Worm (Caenorhabditis elegans) whole organism, young adult: ENCODE results near the gene C01G10.10.
A peak's percentile ranks its signal among the peaks of the same experiment; 100 is the strongest.

Source experiments
- F10E7.11 ChIP-seq: sonication (generic microtip); optimal IDR thresholded peaks from 2 replicates; lab custom pipeline; 2017; ENCODE audit warnings: mild to moderate bottlenecking, missing genetic modification characterization, moderate library complexity, missing compliant biosample characterization
- F33H1.4 ChIP-seq: fragments of 200-800 bp; sonication (Bioruptor generic); IDR thresholded peaks from 2 replicates; pipeline ENCODE4 v1.3.6; 2022; ENCODE audit warnings: missing genetic modification reagents, missing genetic modification characterization, missing compliant biosample characterization
- F37B4.10 ChIP-seq: fragments of 200-800 bp; sonication (Bioruptor generic); IDR thresholded peaks from 2 replicates; pipeline ENCODE4 v1.3.6; 2022; ENCODE audit warnings: missing genetic modification characterization, missing compliant biosample characterization
- F49E8.2 ChIP-seq: sonication (generic microtip); optimal IDR thresholded peaks from 3 replicates; lab custom pipeline; 2017; ENCODE audit warnings: missing genetic modification characterization, mild to moderate bottlenecking, missing compliant biosample characterization, antibody characterized with exemption, moderate library complexity; ENCODE audit not compliant: insufficient read depth
- F55B11.4 ChIP-seq: sonication (generic microtip); optimal IDR thresholded peaks from 2 replicates; lab custom pipeline; 2016; ENCODE audit warnings: missing compliant biosample characterization, missing genetic modification characterization, borderline replicate concordance; ENCODE audit not compliant: insufficient read depth
- K12H6.12 ChIP-seq: fragments of 200-800 bp; sonication (Bioruptor generic); optimal IDR thresholded peaks from 2 replicates; lab custom pipeline; 2018; ENCODE audit warnings: mild to moderate bottlenecking, missing genetic modification characterization, missing compliant biosample characterization
- T07F8.4 ChIP-seq: sonication (generic microtip); optimal IDR thresholded peaks from 2 replicates; lab custom pipeline; 2016; ENCODE audit warnings: mild to moderate bottlenecking, missing genetic modification characterization, moderate library complexity, missing compliant biosample characterization
- Y53G8AR.9 ChIP-seq: fragments of 200-800 bp; sonication (Bioruptor generic); conservative IDR thresholded peaks from 2 replicates; pipeline ENCODE4 v1.3.6; 2022; ENCODE audit warnings: missing genetic modification reagents, missing genetic modification characterization, missing compliant biosample characterization
- Y67H2A.10 ChIP-seq: fragments of 200-800 bp; sonication (Bioruptor generic); conservative IDR thresholded peaks from 2 replicates; pipeline ENCODE4 v1.3.6; 2022; ENCODE audit warnings: missing genetic modification reagents, missing genetic modification characterization, missing compliant biosample characterization
- Y79H2A.3 ChIP-seq: fragments of 200-800 bp; sonication (Bioruptor generic); conservative IDR thresholded peaks from 2 replicates; pipeline ENCODE4 v1.3.6; 2022; ENCODE audit warnings: missing genetic modification reagents, missing genetic modification characterization, missing compliant biosample characterization
- Y95B8A.8 ChIP-seq: fragments of 200-800 bp; sonication (Bioruptor generic); IDR thresholded peaks from 2 replicates; pipeline ENCODE4 v1.3.6; 2022; ENCODE audit warnings: missing genetic modification reagents, missing genetic modification characterization, missing compliant biosample characterization
- ama-1 ChIP-seq, 3 experiments: fragments of 150-350 bp in 1 of 3; sonication (generic microtip) in 2 of 3; optimal IDR thresholded peaks; 2 replicates each; lab custom pipeline; 2014 to 2018; ENCODE audit warnings: missing biosample characterization in 2 of 3, missing genetic modification characterization in 2 of 3, missing genetic modification reagents in 2 of 3
- aptf-3 ChIP-seq: fragments of 200-800 bp; sonication (Bioruptor generic); IDR thresholded peaks from 2 replicates; pipeline ENCODE4 v1.3.6; 2022; ENCODE audit warnings: missing genetic modification characterization, missing compliant biosample characterization
- attf-3 ChIP-seq: fragments of 200-800 bp; sonication (Bioruptor generic); conservative IDR thresholded peaks from 2 replicates; pipeline ENCODE4 v1.3.6; 2022; ENCODE audit warnings: missing genetic modification reagents, missing genetic modification characterization, missing compliant biosample characterization
- attf-5 ChIP-seq: fragments of 200-800 bp; sonication (Bioruptor generic); optimal IDR thresholded peaks from 2 replicates; lab custom pipeline; 2018; ENCODE audit warnings: mild to moderate bottlenecking, missing genetic modification characterization, missing compliant biosample characterization
- bed-2 ChIP-seq: fragments of 200-800 bp; sonication (Bioruptor generic); IDR thresholded peaks from 2 replicates; pipeline ENCODE4 v1.3.6; 2022; ENCODE audit warnings: missing genetic modification reagents, missing genetic modification characterization, missing compliant biosample characterization
- ceh-27 ChIP-seq: fragments of 200-800 bp; sonication (Bioruptor generic); optimal IDR thresholded peaks from 2 replicates; lab custom pipeline; 2018; ENCODE audit warnings: mild to moderate bottlenecking, missing genetic modification characterization, moderate library complexity, missing compliant biosample characterization
- ceh-58 ChIP-seq: fragments of 200-800 bp; sonication (Bioruptor generic); IDR thresholded peaks from 2 replicates; pipeline ENCODE4 v1.3.6; 2022; ENCODE audit warnings: missing genetic modification characterization, missing compliant biosample characterization
- chd-7 ChIP-seq: sonication (generic microtip); optimal IDR thresholded peaks from 2 replicates; lab custom pipeline; 2016; ENCODE audit warnings: mild to moderate bottlenecking, missing genetic modification characterization, moderate library complexity, missing compliant biosample characterization
- dpff-1 ChIP-seq: sonication (generic microtip); optimal IDR thresholded peaks from 2 replicates; lab custom pipeline; 2017; ENCODE audit warnings: mild to moderate bottlenecking, missing genetic modification characterization, missing compliant biosample characterization
- him-1 ChIP-seq: sonication (generic microtip); optimal IDR thresholded peaks from 2 replicates; lab custom pipeline; 2016; ENCODE audit warnings: missing genotype, missing genetic modification reagents, missing genetic modification characterization, missing compliant biosample characterization
- hrde-1 ChIP-seq: sonication (generic microtip); optimal IDR thresholded peaks from 2 replicates; lab custom pipeline; 2016; ENCODE audit warnings: missing genetic modification characterization, mild to moderate bottlenecking, missing compliant biosample characterization, moderate library complexity, missing genotype, missing genetic modification reagents, borderline replicate concordance
- lin-35 ChIP-seq, 3 experiments: fragments of 150-350 bp in 2 of 3; sonication (generic microtip) in 1 of 3; optimal IDR thresholded peaks; 2 replicates each; lab custom pipeline; 2014 to 2018; ENCODE audit warnings: missing biosample characterization in 3 of 3, missing genetic modification characterization in 3 of 3, missing genetic modification reagents in 3 of 3
- lir-1 ChIP-seq: fragments of 200-800 bp; sonication (Bioruptor generic); conservative IDR thresholded peaks from 2 replicates; pipeline ENCODE4 v1.3.6; 2022; ENCODE audit warnings: missing genetic modification reagents, missing genetic modification characterization, missing compliant biosample characterization
- lsl-1 ChIP-seq: fragments of 200-800 bp; sonication (Bioruptor generic); optimal IDR thresholded peaks from 2 replicates; lab custom pipeline; 2018; ENCODE audit warnings: mild to moderate bottlenecking, missing genetic modification characterization, moderate library complexity, missing compliant biosample characterization
- madf-10 ChIP-seq: sonication (generic microtip); optimal IDR thresholded peaks from 2 replicates; lab custom pipeline; 2016; ENCODE audit warnings: mild to moderate bottlenecking, missing genetic modification characterization, missing compliant biosample characterization
- madf-3 ChIP-seq: fragments of 200-800 bp; sonication (Bioruptor generic); IDR thresholded peaks from 2 replicates; pipeline ENCODE4 v1.3.6; 2022; ENCODE audit warnings: missing genetic modification reagents, missing genetic modification characterization, missing compliant biosample characterization
- madf-6 ChIP-seq: fragments of 200-800 bp; sonication (Bioruptor generic); IDR thresholded peaks from 2 replicates; pipeline ENCODE4 v1.3.6; 2022; ENCODE audit warnings: missing genetic modification reagents, missing genetic modification characterization, missing compliant biosample characterization
- mes-4 ChIP-seq: sonication (generic microtip); optimal IDR thresholded peaks from 2 replicates; lab custom pipeline; 2016; ENCODE audit warnings: missing genotype, missing genetic modification characterization, missing compliant biosample characterization
- mxl-1 ChIP-seq: sonication (generic microtip); optimal IDR thresholded peaks from 2 replicates; lab custom pipeline; 2016; ENCODE audit warnings: missing genetic modification characterization, missing compliant biosample characterization
- nfyb-1 ChIP-seq: fragments of 200-800 bp; sonication (Bioruptor generic); IDR thresholded peaks from 2 replicates; pipeline ENCODE4 v1.3.6; 2022; ENCODE audit warnings: missing genetic modification reagents, missing genetic modification characterization, missing compliant biosample characterization
- nhr-120 ChIP-seq: fragments of 200-800 bp; sonication (Bioruptor generic); IDR thresholded peaks from 2 replicates; pipeline ENCODE4 v1.3.6; 2022; ENCODE audit warnings: missing genetic modification characterization, missing compliant biosample characterization
- pbrm-1 ChIP-seq: fragments of 200-800 bp; sonication (Bioruptor generic); IDR thresholded peaks from 2 replicates; pipeline ENCODE4 v1.3.6; 2022; ENCODE audit warnings: missing genetic modification reagents, missing genetic modification characterization, missing compliant biosample characterization
- rec-8 ChIP-seq, 2 experiments: sonication (generic microtip); optimal IDR thresholded peaks; 2 replicates each; lab custom pipeline; 2016; ENCODE audit warnings: mild to moderate bottlenecking in 2 of 2, missing genetic modification characterization in 2 of 2, missing genetic modification reagents in 2 of 2, missing genotype in 2 of 2, missing biosample characterization in 1 of 2, missing compliant biosample characterization in 1 of 2, moderate library complexity in 1 of 2
- sea-2 ChIP-seq: fragments of 200-800 bp; sonication (Bioruptor generic); IDR thresholded peaks from 2 replicates; pipeline ENCODE4 v1.3.6; 2022; ENCODE audit warnings: missing genetic modification characterization, missing compliant biosample characterization
- snpc-1.1 ChIP-seq: sonication (generic microtip); optimal IDR thresholded peaks from 2 replicates; lab custom pipeline; 2017; ENCODE audit warnings: missing genetic modification characterization, mild to moderate bottlenecking, missing compliant biosample characterization, antibody characterized with exemption, moderate library complexity, missing genotype, missing genetic modification reagents; ENCODE audit not compliant: insufficient read depth
- snpc-1.3 ChIP-seq: sonication (generic microtip); optimal IDR thresholded peaks from 2 replicates; lab custom pipeline; 2017; ENCODE audit warnings: missing genetic modification characterization, mild to moderate bottlenecking, missing compliant biosample characterization, antibody characterized with exemption, moderate library complexity, missing genotype, missing genetic modification reagents; ENCODE audit not compliant: insufficient read depth
- snpc-3.4 ChIP-seq: sonication (generic microtip); optimal IDR thresholded peaks from 2 replicates; lab custom pipeline; 2017; ENCODE audit warnings: missing genetic modification characterization, mild to moderate bottlenecking, missing compliant biosample characterization, antibody characterized with exemption, moderate library complexity, missing genotype, missing genetic modification reagents
- tbp1 ChIP-seq: fragments of 200-800 bp; sonication (Bioruptor generic); optimal IDR thresholded peaks from 2 replicates; lab custom pipeline; 2018; ENCODE audit warnings: mild to moderate bottlenecking, missing genetic modification characterization, missing compliant biosample characterization
- tbx-9 ChIP-seq: sonication (generic microtip); optimal IDR thresholded peaks from 2 replicates; lab custom pipeline; 2016; ENCODE audit warnings: borderline replicate concordance, missing genetic modification characterization, inconsistent platforms, missing compliant biosample characterization
- tlf-1 ChIP-seq: fragments of 200-800 bp; sonication (Bioruptor generic); optimal IDR thresholded peaks from 2 replicates; lab custom pipeline; 2018; ENCODE audit warnings: mild to moderate bottlenecking, missing genetic modification characterization, missing compliant biosample characterization
- xnd-1 ChIP-seq: sonication (generic microtip); optimal IDR thresholded peaks from 2 replicates; lab custom pipeline; 2016; ENCODE audit warnings: missing genotype, missing genetic modification reagents, missing genetic modification characterization, missing compliant biosample characterization
- zim-3 ChIP-seq: sonication (generic microtip); optimal IDR thresholded peaks from 2 replicates; lab custom pipeline; 2017; ENCODE audit warnings: mild to moderate bottlenecking, missing genetic modification characterization, moderate library complexity, missing compliant biosample characterization
- ztf-3 ChIP-seq: fragments of 200-800 bp; sonication (Bioruptor generic); optimal IDR thresholded peaks from 2 replicates; lab custom pipeline; 2018; ENCODE audit warnings: mild to moderate bottlenecking, missing genetic modification characterization, missing compliant biosample characterization

C01G10.10 gene

DNA sequence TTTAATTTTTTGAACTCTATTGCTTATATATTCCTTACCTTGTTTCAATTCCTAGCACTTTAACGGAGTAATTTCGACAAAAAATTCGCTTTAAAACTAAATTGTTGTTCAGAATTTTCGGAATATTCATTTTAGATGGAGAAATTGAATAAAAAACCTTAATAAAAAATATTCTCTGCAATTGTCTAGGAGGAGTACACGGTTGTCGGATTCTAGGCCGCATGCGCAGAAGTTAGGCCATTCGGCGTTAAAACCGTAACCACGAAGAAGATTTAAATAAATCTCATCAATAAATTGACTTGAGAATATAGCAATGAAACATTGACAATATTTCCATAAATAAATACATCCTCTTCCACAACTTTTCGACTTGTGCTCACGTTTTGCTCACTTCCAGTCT is at the start of gene C01G10.10, which contains the start of gene C01G10.9 (continued):
- no peak for TF ChIP-seq snpc-1.3 (tag; lab: Kevin White, UChicago)
- TF ChIP-seq F10E7.11: no peak
- TF ChIP-seq ztf-3 (GFP tag; lab: Kevin White, UChicago): no peak
- TF ChIP-seq lir-1 (GFP tag; lab: Robert Waterston, UW): no peak
- peak; percentile 19 for TF ChIP-seq lsl-1 (GFP tag; lab: Kevin White, UChicago)
- no peak for TF ChIP-seq pbrm-1
- no peak for TF ChIP-seq chd-7 (tag; lab: Kevin White, UChicago)
- peak; percentile 52 for TF ChIP-seq ceh-27
- TF ChIP-seq hrde-1 (tag; lab: Kevin White, UChicago): no peak
- TF ChIP-seq zim-3 (tag; lab: Kevin White, UChicago): no peak
- TF ChIP-seq mes-4: no peak
- peak; percentile 28 for TF ChIP-seq him-1 (tag; lab: Kevin White, UChicago)
- TF ChIP-seq xnd-1 (tag; lab: Kevin White, UChicago): no peak
- 0 out of 2 replicates have a peak, but pooled peaks have one; percentile 42 for TF ChIP-seq bed-2
- no peak for TF ChIP-seq nfyb-1 (GFP tag; lab: Robert Waterston, UW)
- TF ChIP-seq aptf-3: no peak
- TF ChIP-seq lin-35 (GFP tag; optimal IDR thresholded peaks at IDR 0.05; lab: Kevin White, UChicago): peak in 1 of 3 experiments; percentile 30
- TF ChIP-seq rec-8 (tag; optimal IDR thresholded peaks at IDR 0.05; lab: Kevin White, UChicago): peak; percentile 28 to 34
- TF ChIP-seq F33H1.4 (GFP tag; lab: Robert Waterston, UW): peak; percentile 26; the same call in 1 of the 2 replicates
- TF ChIP-seq dpff-1 (tag; lab: Kevin White, UChicago): no peak
- no peak for TF ChIP-seq nhr-120
- TF ChIP-seq Y95B8A.8 (GFP tag; lab: Robert Waterston, UW): no peak
- peak; percentile 18 for TF ChIP-seq snpc-3.4 (tag; lab: Kevin White, UChicago)
- no peak for TF ChIP-seq ceh-58 (GFP tag; lab: Robert Waterston, UW)
- TF ChIP-seq, all 124 proteins: peak for 22

- TF ChIP-seq F55B11.4 (tag; lab: Kevin White, UChicago) (no peak), ama-1 (optimal IDR thresholded peaks at IDR 0.05; lab: Kevin White, UChicago) (no peak), ama-1 (GFP tag; optimal IDR thresholded peaks at IDR 0.05; lab: Kevin White, UChicago) (no peak), tlf-1 (GFP tag; lab: Kevin White, UChicago) (no peak), F37B4.10 (GFP tag; lab: Robert Waterston, UW) (no peak), snpc-1.3 (tag; lab: Kevin White, UChicago) (no peak), dpff-1 (tag; lab: Kevin White, UChicago) (no peak), snpc-1.1 (no peak), tbx-9 (tag; lab: Kevin White, UChicago) (no peak), mxl-1 (no peak), ztf-3 (GFP tag; lab: Kevin White, UChicago) (no peak), T07F8.4 (tag; lab: Kevin White, UChicago) (no peak), sea-2 (GFP tag; lab: Robert Waterston, UW) (no peak), Y79H2A.3 (GFP tag; lab: Robert Waterston, UW) (no peak), attf-5 (no peak)
Observed at ce11 chrV:15127955-15128354, 45.7 kb upstream of the C01G10.10 start, which contains the start of gene srr-7. Gene srr-7 (plus strand): TSS chrV:15128255.

ce11 chrV:15127413-15127812 is 45.2 kb upstream of the C01G10.10 start, which contains the start of gene srj-27:
Gene srj-27 (minus strand): TSS chrV:15127513.
- TF ChIP-seq tbp1 (GFP tag; lab: Kevin White, UChicago): no peak
- TF ChIP-seq attf-3 (GFP tag; lab: Robert Waterston, UW): no peak
- no peak for TF ChIP-seq Y67H2A.10
- no peak for TF ChIP-seq F10E7.11
- TF ChIP-seq ceh-27: no peak
- no peak for TF ChIP-seq him-1 (tag; lab: Kevin White, UChicago)
- no peak for TF ChIP-seq F37B4.10 (GFP tag; lab: Robert Waterston, UW)
- no peak for TF ChIP-seq tlf-1 (GFP tag; lab: Kevin White, UChicago)
- TF ChIP-seq nhr-120: no peak
- no peak for TF ChIP-seq Y53G8AR.9 (GFP tag; lab: Robert Waterston, UW)
- TF ChIP-seq snpc-3.4 (tag; lab: Kevin White, UChicago): no peak
- TF ChIP-seq K12H6.12 (tag; lab: Kevin White, UChicago): no peak
- no peak for TF ChIP-seq madf-10 (tag; lab: Kevin White, UChicago)
- no peak for TF ChIP-seq madf-3
- no peak for TF ChIP-seq madf-6 (GFP tag; lab: Robert Waterston, UW)
- no peak for TF ChIP-seq F49E8.2 (tag; lab: Kevin White, UChicago)
